Worm (Caenorhabditis elegans): ENCODE data around the gene kqt-2.
A peak's percentile ranks its signal among the peaks of the same experiment; 100 is the strongest.

kqt-2 gene

DNA sequence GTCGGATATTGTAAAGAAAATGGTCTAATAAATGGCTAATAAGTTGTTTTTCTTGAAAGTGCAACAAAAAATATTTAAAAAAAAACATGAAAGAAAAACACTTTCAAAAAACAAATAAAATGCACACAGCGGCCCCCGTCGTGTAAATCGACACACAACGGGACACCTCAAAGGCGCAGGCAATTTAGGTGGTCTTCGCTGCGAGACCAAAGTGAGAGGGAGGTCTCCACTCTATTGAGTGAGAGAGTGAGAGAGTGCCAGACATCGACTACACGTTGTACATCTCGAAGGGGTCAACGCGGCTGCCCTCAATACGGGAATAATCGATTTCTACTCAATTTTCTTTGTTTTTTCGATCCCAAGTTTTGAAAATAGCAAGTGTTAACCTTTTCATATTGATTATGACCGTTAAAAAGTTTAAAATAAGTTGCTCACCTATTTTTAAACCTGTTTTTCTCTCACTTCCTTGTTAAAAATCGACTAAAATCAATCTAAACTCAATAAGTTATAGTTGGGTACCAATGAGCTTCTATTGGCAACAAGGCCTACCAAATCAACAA lies 40.7 kb upstream of the kqt-2 start, which contains the start of gene sec-16A.2 (continued):
- no peak for TF ChIP-seq hlh-17 (GFP tag; optimal IDR thresholded peaks at IDR 0.05; ENCODE audit: borderline replicate concordance)
- peak in 1 of 2 experiments; percentile 1 for TF ChIP-seq ztf-11 (tag; optimal IDR thresholded peaks at IDR 0.05)
- TF ChIP-seq ces-1 (GFP tag; optimal IDR thresholded peaks at IDR 0.05): no peak
- TF ChIP-seq isw-1 (GFP tag; IDR thresholded peaks at IDR 0.05): peak; percentile 21
- TF ChIP-seq F16B12.6 (tag; optimal IDR thresholded peaks at IDR 0.05): no peak
- no peak for TF ChIP-seq zag-1 (tag; optimal IDR thresholded peaks at IDR 0.05)
- TF ChIP-seq blmp-1 (tag; optimal IDR thresholded peaks at IDR 0.05): peak; percentile 77
- TF ChIP-seq nhr-71 (tag; optimal IDR thresholded peaks at IDR 0.05): peak; percentile 75
- no peak for TF ChIP-seq zip-4 (GFP tag; optimal IDR thresholded peaks at IDR 0.05)
- TF ChIP-seq Y116A8C.19 (tag; optimal IDR thresholded peaks at IDR 0.05; ENCODE audit: borderline replicate concordance): no peak
- TF ChIP-seq hpl-2 (GFP tag; optimal IDR thresholded peaks at IDR 0.05): no peak
- no peak for TF ChIP-seq efl-3 (GFP tag; optimal IDR thresholded peaks at IDR 0.05)
- TF ChIP-seq nhr-90 (tag; optimal IDR thresholded peaks at IDR 0.05; ENCODE audit: poor library complexity): peak; percentile 32
- TF ChIP-seq vab-15 (tag; optimal IDR thresholded peaks at IDR 0.05): peak; percentile 67
- TF ChIP-seq sox-4 (tag; optimal IDR thresholded peaks at IDR 0.05): no peak
- TF ChIP-seq nhr-28 (tag; optimal IDR thresholded peaks at IDR 0.05): no peak
- TF ChIP-seq mab-9 (GFP tag; IDR thresholded peaks at IDR 0.05): no peak
- TF ChIP-seq unc-98 (GFP tag; IDR thresholded peaks at IDR 0.05): no peak
- TF ChIP-seq dsc-1 (tag; optimal IDR thresholded peaks at IDR 0.05): peak; percentile 14
- TF ChIP-seq lin-39 (tag; optimal IDR thresholded peaks at IDR 0.05): no peak
- TF ChIP-seq pag-3 (tag; optimal IDR thresholded peaks at IDR 0.05; ENCODE audit: borderline replicate concordance, insufficient read depth): no peak
- peak; percentile 25 for TF ChIP-seq nhr-77 (tag; optimal IDR thresholded peaks at IDR 0.05)
- TF ChIP-seq hlh-4 (tag; optimal IDR thresholded peaks at IDR 0.05): no peak
- peak; percentile 90 for TF ChIP-seq lin-14 (GFP tag; optimal IDR thresholded peaks at IDR 0.05)
- peak; percentile 21 for TF ChIP-seq fkh-8 (tag; optimal IDR thresholded peaks at IDR 0.05)
- TF ChIP-seq ztf-4 (tag; optimal IDR thresholded peaks at IDR 0.05): no peak
- peak; percentile 34 for TF ChIP-seq fos-1 (tag; optimal IDR thresholded peaks at IDR 0.05)
- no peak for TF ChIP-seq aly-2 (tag; optimal IDR thresholded peaks at IDR 0.05)
- TF ChIP-seq C34B4.2 (tag; optimal IDR thresholded peaks at IDR 0.05): no peak
- TF ChIP-seq elt-2 (tag; optimal IDR thresholded peaks at IDR 0.05): no peak
- no peak for TF ChIP-seq ceh-90 (tag; optimal IDR thresholded peaks at IDR 0.05)
- TF ChIP-seq nhr-19 (GFP tag; conservative IDR thresholded peaks at IDR 0.05): peak; percentile 47
- TF ChIP-seq ceh-8 (GFP tag; optimal IDR thresholded peaks at IDR 0.05): no peak
- peak; percentile 66 for TF ChIP-seq xbp-1 (tag; optimal IDR thresholded peaks at IDR 0.05)
- TF ChIP-seq irx-1 (tag; optimal IDR thresholded peaks at IDR 0.05): peak; percentile 11
- no peak for TF ChIP-seq unc-86 (tag; optimal IDR thresholded peaks at IDR 0.05)
- peak; percentile 61 for TF ChIP-seq rnt-1 (tag; optimal IDR thresholded peaks at IDR 0.05)
- no peak for TF ChIP-seq pax-3 (tag; optimal IDR thresholded peaks at IDR 0.05)
- peak; percentile 27 for TF ChIP-seq skn-1 (tag; optimal IDR thresholded peaks at IDR 0.05)
- TF ChIP-seq elt-3 (tag; optimal IDR thresholded peaks at IDR 0.05): peak in 1 of 6 experiments; percentile 30
- peak; percentile 4 for TF ChIP-seq jun-1 (tag; optimal IDR thresholded peaks at IDR 0.05)
- TF ChIP-seq swsn-7 (tag; optimal IDR thresholded peaks at IDR 0.05): peak; percentile 63
- TF ChIP-seq mef-2 (tag; optimal IDR thresholded peaks at IDR 0.05): no peak
- TF ChIP-seq nhr-237 (tag; optimal IDR thresholded peaks at IDR 0.05): no peak
- peak; percentile 56 for TF ChIP-seq mep-1 (tag; optimal IDR thresholded peaks at IDR 0.05)
- no peak for TF ChIP-seq sup-37 (GFP tag; optimal IDR thresholded peaks at IDR 0.05)
- peak; percentile 57 to 80 for TF ChIP-seq lsy-2 (tag; optimal IDR thresholded peaks at IDR 0.05)
- no peak for TF ChIP-seq ama-1 (optimal IDR thresholded peaks at IDR 0.05)
- TF ChIP-seq sptf-1 (tag; optimal IDR thresholded peaks at IDR 0.05): no peak
- TF ChIP-seq nhr-85 (tag): peak; percentile 82

All from whole organism, L1 larva.